Fruit fly (Drosophila melanogaster) whole organism, embryonic: Measurements from ENCODE around the gene peng.
A peak's percentile ranks its signal among the peaks of the same experiment; 100 is the strongest.

ENCODE experiments used
- ATbp ChIP-seq: fragments of 200-800 bp; sonication (Bioruptor generic); optimal IDR thresholded peaks from 2 replicates; lab custom pipeline; 2017; ENCODE audit warnings: missing biosample characterization, mild to moderate bottlenecking, missing genetic modification characterization, missing genetic modification reagents
- Atf6 ChIP-seq: fragments of 200-800 bp; sonication (Bioruptor generic); IDR thresholded peaks from 2 replicates; pipeline ENCODE4 v1.3.6; 2022; ENCODE audit warnings: missing biosample characterization, missing genetic modification characterization
- CG10321 ChIP-seq: fragments of 200-800 bp; sonication (Bioruptor generic); IDR thresholded peaks from 2 replicates; pipeline ENCODE4 v1.3.6; 2022; ENCODE audit warnings: missing biosample characterization, missing genetic modification characterization
- CG10462 ChIP-seq: fragments of 200-800 bp; sonication (Bioruptor generic); optimal IDR thresholded peaks from 2 replicates; lab custom pipeline; 2016; ENCODE audit warnings: missing biosample characterization, missing genetic modification characterization
- CG10543 ChIP-seq: fragments of 200-800 bp; sonication (Bioruptor generic); optimal IDR thresholded peaks from 3 replicates; lab custom pipeline; 2017; ENCODE audit warnings: missing biosample characterization, mild to moderate bottlenecking, missing genetic modification characterization, moderate library complexity
- CG14965 ChIP-seq: fragments of 200-800 bp; sonication (Bioruptor generic); optimal IDR thresholded peaks from 2 replicates; lab custom pipeline; 2016; ENCODE audit warnings: missing biosample characterization, missing genetic modification characterization, borderline replicate concordance
- CG15269 ChIP-seq: fragments of 200-800 bp; sonication (Bioruptor generic); optimal IDR thresholded peaks from 2 replicates; lab custom pipeline; 2018; ENCODE audit warnings: missing biosample characterization, mild to moderate bottlenecking, missing genetic modification characterization, moderate library complexity
- CG1603 ChIP-seq: fragments of 200-800 bp; sonication (Bioruptor generic); optimal IDR thresholded peaks from 2 replicates; lab custom pipeline; 2019; ENCODE audit warnings: missing biosample characterization, mild to moderate bottlenecking, missing genetic modification characterization, moderate library complexity
- CG16779 ChIP-seq: fragments of 200-800 bp; sonication (Bioruptor generic); IDR thresholded peaks from 2 replicates; pipeline ENCODE4 v1.3.6; 2022; ENCODE audit warnings: missing biosample characterization, missing genetic modification characterization
- CG18599 ChIP-seq: fragments of 200-800 bp; sonication (Bioruptor generic); optimal IDR thresholded peaks from 3 replicates; lab custom pipeline; 2017; ENCODE audit warnings: missing biosample characterization, missing genetic modification characterization, mild to moderate bottlenecking, moderate library complexity, missing genetic modification reagents
- CG2199 ChIP-seq: fragments of 200-800 bp; sonication (Bioruptor generic); IDR thresholded peaks from 3 replicates; pipeline ENCODE4 v1.3.6; 2022; ENCODE audit warnings: missing biosample characterization, missing genetic modification characterization
- CG2202 ChIP-seq: fragments of 200-800 bp; sonication (Bioruptor generic); optimal IDR thresholded peaks from 2 replicates; lab custom pipeline; 2018; ENCODE audit warnings: missing biosample characterization, mild to moderate bottlenecking, missing genetic modification characterization
- CG2678 ChIP-seq: fragments of 200-800 bp; sonication (Bioruptor generic); optimal IDR thresholded peaks from 3 replicates; lab custom pipeline; 2019; ENCODE audit warnings: missing biosample characterization, mild to moderate bottlenecking, missing genetic modification characterization, moderate library complexity
- CG2712 ChIP-seq: fragments of 200-800 bp; optimal IDR thresholded peaks from 3 replicates; lab custom pipeline; 2019; ENCODE audit warnings: missing biosample characterization, mild to moderate bottlenecking, missing genetic modification characterization, moderate library complexity
- CG31224 ChIP-seq: fragments of 200-800 bp; sonication (Bioruptor generic); IDR thresholded peaks from 2 replicates; pipeline ENCODE4 v1.3.6; 2022; ENCODE audit warnings: missing biosample characterization, missing genetic modification characterization
- CG32772 ChIP-seq: fragments of 200-800 bp; sonication (Bioruptor generic); IDR thresholded peaks from 2 replicates; pipeline ENCODE4 v1.3.6; 2022; ENCODE audit warnings: missing biosample characterization, missing genetic modification characterization
- CG4360 ChIP-seq: fragments of 200-800 bp; sonication (Bioruptor generic); IDR thresholded peaks from 2 replicates; pipeline ENCODE4 v1.3.6; 2022; ENCODE audit warnings: missing biosample characterization, missing genetic modification characterization
- CG4404 ChIP-seq: fragments of 200-800 bp; sonication (Bioruptor generic); IDR thresholded peaks from 2 replicates; pipeline ENCODE4 v1.3.6; 2022; ENCODE audit warnings: missing biosample characterization, missing genetic modification characterization
- CG5953 ChIP-seq: fragments of 200-800 bp; sonication (Bioruptor generic); IDR thresholded peaks from 2 replicates; pipeline ENCODE4 v1.3.6; 2022; ENCODE audit warnings: missing biosample characterization, missing genetic modification characterization
- CG7556 ChIP-seq: fragments of 200-800 bp; sonication (Bioruptor generic); optimal IDR thresholded peaks from 2 replicates; lab custom pipeline; 2017; ENCODE audit warnings: missing biosample characterization, mild to moderate bottlenecking, missing genetic modification characterization
- CG9437 ChIP-seq: fragments of 200-800 bp; sonication (Bioruptor generic); optimal IDR thresholded peaks from 2 replicates; lab custom pipeline; 2018; ENCODE audit warnings: missing biosample characterization, mild to moderate bottlenecking, missing genetic modification characterization
- Dek ChIP-seq: fragments of 200-800 bp; sonication (Bioruptor generic); optimal IDR thresholded peaks from 3 replicates; lab custom pipeline; 2019; ENCODE audit warnings: missing biosample characterization, mild to moderate bottlenecking, missing genetic modification characterization, moderate library complexity
- Dfd ChIP-seq, 2 experiments: fragments of >200 bp; optimal IDR thresholded peaks; 2 replicates each; lab custom pipeline; 2017; ENCODE audit warnings: missing biosample characterization in 2 of 2, missing genetic modification characterization in 2 of 2
- Dip3 ChIP-seq: fragments of 200-800 bp; sonication (Bioruptor generic); optimal IDR thresholded peaks from 3 replicates; lab custom pipeline; 2016; ENCODE audit warnings: missing biosample characterization, missing genetic modification characterization
- Elba2 ChIP-seq: fragments of 200-800 bp; sonication (Bioruptor generic); optimal IDR thresholded peaks from 3 replicates; lab custom pipeline; 2016; ENCODE audit warnings: missing biosample characterization, missing genetic modification characterization
- HLHmδ ChIP-seq: fragments of 200-800 bp; sonication (Bioruptor generic); optimal IDR thresholded peaks from 2 replicates; lab custom pipeline; 2018; ENCODE audit warnings: missing biosample characterization, mild to moderate bottlenecking, missing genetic modification characterization, moderate library complexity
- HmgD ChIP-seq: fragments of 200-800 bp; sonication (Bioruptor generic); optimal IDR thresholded peaks from 3 replicates; lab custom pipeline; 2016; ENCODE audit warnings: missing biosample characterization, missing genetic modification characterization
- Lpt ChIP-seq: fragments of >200 bp; optimal IDR thresholded peaks from 2 replicates; lab custom pipeline; 2018; ENCODE audit warnings: missing biosample characterization, missing genetic modification characterization
- MBD-R2 ChIP-seq: fragments of 200-800 bp; sonication (Bioruptor generic); IDR thresholded peaks from 2 replicates; pipeline ENCODE4 v1.3.6; 2022; ENCODE audit warnings: missing biosample characterization, missing genetic modification characterization
- Mad ChIP-seq: fragments of 200-800 bp; sonication (Bioruptor generic); optimal IDR thresholded peaks from 2 replicates; lab custom pipeline; 2016; ENCODE audit warnings: missing biosample characterization, missing genetic modification characterization
- Med ChIP-seq: fragments of 200-800 bp; sonication (Bioruptor generic); peaks from one replicate; lab custom pipeline; 2016; ENCODE audit warnings: missing biosample characterization, missing genetic modification characterization, mild to moderate bottlenecking, inconsistent platforms, moderate library complexity
- Neu2 ChIP-seq: fragments of 200-800 bp; sonication (Bioruptor generic); optimal IDR thresholded peaks from 3 replicates; lab custom pipeline; 2016; ENCODE audit warnings: missing biosample characterization, missing genetic modification characterization, borderline replicate concordance
- NfI ChIP-seq: fragments of 200-800 bp; sonication (Bioruptor generic); optimal IDR thresholded peaks from 3 replicates; lab custom pipeline; 2018; ENCODE audit warnings: missing biosample characterization, mild to moderate bottlenecking, missing genetic modification characterization, moderate library complexity
- Trl ChIP-seq, 3 experiments: fragments of >200 bp in 2 of 3; fragments of 200-800 bp in 1 of 3; sonication (Bioruptor generic) in 1 of 3; optimal IDR thresholded peaks; 2 replicates in 1 of 3; 3 replicates in 2 of 3; lab custom pipeline; 2016 to 2017; ENCODE audit warnings: missing biosample characterization in 1 of 3, missing genetic modification characterization in 1 of 3
- bigmax ChIP-seq: fragments of 200-800 bp; sonication (Bioruptor generic); optimal IDR thresholded peaks from 2 replicates; lab custom pipeline; 2018; ENCODE audit warnings: missing biosample characterization, mild to moderate bottlenecking, missing genetic modification characterization
- chinmo ChIP-seq: fragments of 200-800 bp; sonication (Bioruptor generic); IDR thresholded peaks from 4 replicates; pipeline ENCODE4 v1.3.6; 2022; ENCODE audit warnings: missing biosample characterization, missing genetic modification characterization; ENCODE audit not compliant: partially characterized antibody
- chm ChIP-seq: fragments of 200-800 bp; sonication (Bioruptor generic); IDR thresholded peaks from 2 replicates; pipeline ENCODE4 v1.3.6; 2022; ENCODE audit warnings: missing biosample characterization, missing genetic modification characterization
- crol ChIP-seq: fragments of 200-800 bp; sonication (Bioruptor generic); IDR thresholded peaks from 2 replicates; pipeline ENCODE4 v1.3.6; 2022; ENCODE audit warnings: missing biosample characterization, missing genetic modification characterization
- dmrt99B ChIP-seq: fragments of 200-800 bp; sonication (Bioruptor generic); optimal IDR thresholded peaks from 2 replicates; lab custom pipeline; 2018; ENCODE audit warnings: missing biosample characterization, mild to moderate bottlenecking, missing genetic modification characterization, moderate library complexity
- dpn ChIP-seq, 2 experiments: fragments of 200-800 bp; sonication (Bioruptor generic); optimal IDR thresholded peaks; 3 replicates each; lab custom pipeline; 2016; ENCODE audit warnings: missing biosample characterization in 2 of 2, missing genetic modification characterization in 2 of 2
- ewg ChIP-seq: fragments of 200-800 bp; sonication (Bioruptor generic); optimal IDR thresholded peaks from 3 replicates; lab custom pipeline; 2017; ENCODE audit warnings: mild to moderate bottlenecking, missing biosample characterization, missing genetic modification reagents, missing genetic modification characterization
- jumu ChIP-seq: fragments of 200-800 bp; sonication (Bioruptor generic); optimal IDR thresholded peaks from 3 replicates; lab custom pipeline; 2016; ENCODE audit warnings: missing biosample characterization, missing genetic modification characterization
- ken ChIP-seq: fragments of 200-800 bp; sonication (Bioruptor generic); IDR thresholded peaks from 3 replicates; pipeline ENCODE4 v1.3.6; 2022; ENCODE audit warnings: missing biosample characterization, missing genetic modification characterization
- nerfin-1 ChIP-seq: fragments of 200-800 bp; sonication (Bioruptor generic); optimal IDR thresholded peaks from 3 replicates; lab custom pipeline; 2019; ENCODE audit warnings: missing biosample characterization, mild to moderate bottlenecking, missing genetic modification characterization, moderate library complexity
- nerfin-2 ChIP-seq: fragments of 200-800 bp; sonication (Bioruptor generic); IDR thresholded peaks from 2 replicates; pipeline ENCODE4 v1.3.6; 2022; ENCODE audit warnings: missing biosample characterization, missing genetic modification characterization; ENCODE audit not compliant: partially characterized antibody
- odd ChIP-seq: fragments of 200-800 bp; sonication (Bioruptor generic); optimal IDR thresholded peaks from 2 replicates; lab custom pipeline; 2017; ENCODE audit warnings: missing biosample characterization, mild to moderate bottlenecking, missing genetic modification characterization
- pho ChIP-seq: fragments of 200-800 bp; sonication (Bioruptor generic); optimal IDR thresholded peaks from 2 replicates; lab custom pipeline; 2016; ENCODE audit warnings: missing biosample characterization, missing genetic modification characterization
- ro ChIP-seq: fragments of 200-800 bp; sonication (Bioruptor generic); IDR thresholded peaks from 2 replicates; pipeline ENCODE4 v1.3.6; 2022; ENCODE audit warnings: missing biosample characterization, missing genetic modification characterization
- sc ChIP-seq, 3 experiments: fragments of >200 bp in 2 of 3; fragments of 200-800 bp in 1 of 3; sonication (Bioruptor generic) in 1 of 3; optimal IDR thresholded peaks; 2 replicates in 2 of 3; 3 replicates in 1 of 3; lab custom pipeline; 2017; ENCODE audit warnings: mild to moderate bottlenecking in 1 of 3, missing biosample characterization in 1 of 3, missing genetic modification characterization in 1 of 3, missing genetic modification reagents in 1 of 3
- tin ChIP-seq: fragments of 200-800 bp; sonication (Bioruptor generic); optimal IDR thresholded peaks from 3 replicates; lab custom pipeline; 2016; ENCODE audit warnings: missing biosample characterization, missing genetic modification characterization
- trem ChIP-seq: fragments of 200-800 bp; optimal IDR thresholded peaks from 3 replicates; lab custom pipeline; 2019; ENCODE audit warnings: missing biosample characterization, mild to moderate bottlenecking, missing genetic modification characterization, moderate library complexity

Gene peng

DNA sequence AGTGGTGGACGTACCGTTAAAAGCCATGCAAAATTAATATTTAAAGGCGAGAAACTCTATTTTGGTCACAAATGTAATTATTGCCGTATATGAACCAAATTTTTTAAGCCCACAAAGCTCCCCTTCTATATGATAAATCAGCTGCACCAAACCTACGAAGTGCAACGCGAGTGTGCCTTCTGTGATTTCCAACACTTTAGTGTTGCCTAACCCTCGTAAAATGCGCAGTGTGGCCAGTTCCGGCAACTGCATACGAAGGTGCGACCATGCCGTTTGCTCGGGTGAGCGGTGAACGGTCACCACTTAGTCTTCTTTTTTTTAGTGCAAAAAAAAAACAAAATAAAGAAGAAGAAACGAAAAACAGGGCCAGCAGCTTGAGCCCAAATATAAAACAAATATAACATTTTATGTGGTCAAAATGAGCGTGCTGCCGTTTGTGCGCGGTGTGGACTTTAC lies 10.1 kb downstream of the peng start, which contains the start of the genes tty and fliI (continued):
- peak; percentile 78 for TF ChIP-seq CG2199 (GFP tag; lab: Robert Waterston, UW)
- TF ChIP-seq dmrt99B, result peak; percentile 80
- TF ChIP-seq Med (GFP tag; lab: Kevin White, UChicago), result peak; percentile 98
- TF ChIP-seq CG9437 (GFP tag; lab: Kevin White, UChicago), result peak; percentile 58
- TF ChIP-seq HmgD (GFP tag; lab: Kevin White, UChicago), result peak; percentile 82
- peak; percentile 90 for TF ChIP-seq ken
- TF ChIP-seq MBD-R2, result peak; percentile 89
- TF ChIP-seq CG2202, result peak; percentile 27
- no peak for TF ChIP-seq odd (GFP tag; lab: Kevin White, UChicago)
- peak; percentile 88 for TF ChIP-seq CG1603 (tag; lab: Kevin White, UChicago)
- peak; percentile 49; the same call in 1 of the 2 replicates for TF ChIP-seq CG10321 (GFP tag; lab: Robert Waterston, UW)
- TF ChIP-seq nerfin-2 (GFP tag; lab: Robert Waterston, UW), result no peak
- peak; percentile 60 for TF ChIP-seq bigmax (GFP tag; lab: Kevin White, UChicago)
- peak; percentile 60 for TF ChIP-seq trem (tag; lab: Kevin White, UChicago)
- TF ChIP-seq HLHmδ (GFP tag; lab: Kevin White, UChicago), result no peak
- TF ChIP-seq dpn (GFP tag; optimal IDR thresholded peaks at IDR 0.05; lab: Kevin White, UChicago), result peak; percentile 83 to 85
- peak; percentile 53; the same call in 1 of the 2 replicates for TF ChIP-seq CG16779
- peak; percentile 69; the same call in 1 of the 2 replicates for TF ChIP-seq CG5953 (GFP tag; lab: Robert Waterston, UW)
- peak; percentile 75 for TF ChIP-seq CG2678 (tag; lab: Kevin White, UChicago)
- TF ChIP-seq CG31224 (GFP tag; lab: Robert Waterston, UW), result peak; percentile 86
- no peak for TF ChIP-seq Neu2 (GFP tag; lab: Kevin White, UChicago)
- peak; percentile 85 for TF ChIP-seq jumu
- TF ChIP-seq ATbp (GFP tag; lab: Kevin White, UChicago), result peak; percentile 73
- TF ChIP-seq CG14965, result no peak
- peak; percentile 66 for TF ChIP-seq CG10462
- peak; percentile 78 for TF ChIP-seq Dek (tag; lab: Kevin White, UChicago)
- TF ChIP-seq pho, result peak; percentile 81
- TF ChIP-seq CG4404 (GFP tag; lab: Robert Waterston, UW), result peak; percentile 83
- TF ChIP-seq Lpt (GFP tag; lab: Kevin White, UChicago), result no peak
- TF ChIP-seq CG10543, result peak; percentile 37
- peak; percentile 74 for TF ChIP-seq tin (GFP tag; lab: Kevin White, UChicago)
- no peak for TF ChIP-seq Dfd (GFP tag; optimal IDR thresholded peaks at IDR 0.05; lab: Kevin White, UChicago)

DNA sequence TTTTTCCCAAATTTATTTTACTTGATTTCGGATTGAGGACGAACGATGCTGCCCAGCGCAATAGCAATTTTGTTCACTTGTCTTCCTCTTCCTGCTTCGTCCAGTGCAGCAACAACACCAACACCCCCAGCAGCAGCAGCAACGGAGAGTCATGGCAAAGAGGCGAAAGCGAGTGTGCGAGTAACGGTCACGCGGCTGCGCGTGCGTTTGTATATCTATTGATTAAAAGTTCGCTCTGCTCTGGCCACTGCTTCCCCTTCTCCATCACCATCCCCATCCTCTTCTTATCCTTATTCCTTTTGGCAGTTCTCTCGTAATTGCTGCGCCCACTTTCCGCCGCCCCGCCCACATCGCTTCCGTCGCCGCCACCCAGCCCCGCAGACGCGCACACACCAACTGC lies 11.5 kb downstream of the peng start:
- TF ChIP-seq CG4360 (GFP tag; lab: Robert Waterston, UW) (0 out of 2 replicates have a peak, but pooled peaks have one; percentile 27), crol (peak; percentile 43), Elba2 (GFP tag; lab: Kevin White, UChicago) (no peak), ro (no peak), Mad (GFP tag; lab: Kevin White, UChicago) (no peak), CG18599 (GFP tag; lab: Kevin White, UChicago) (peak; percentile 11), CG32772 (GFP tag; lab: Robert Waterston, UW) (no peak), Trl (optimal IDR thresholded peaks at IDR 0.05; lab: Kevin White, UChicago) (peak in 1 of 2 experiments; percentile 6), Trl (GFP tag; optimal IDR thresholded peaks at IDR 0.05; lab: Kevin White, UChicago) (no peak), Atf6 (GFP tag; lab: Robert Waterston, UW) (no peak), chm (GFP tag; lab: Robert Waterston, UW) (no peak), nerfin-1 (tag; lab: Kevin White, UChicago) (no peak), chinmo (GFP tag; lab: Robert Waterston, UW) (0 out of 4 replicates have a peak, but pooled peaks have one; percentile 18), Dip3 (GFP tag; lab: Kevin White, UChicago) (no peak), CG15269 (no peak), sc (optimal IDR thresholded peaks at IDR 0.05; lab: Kevin White, UChicago) (no peak), sc (GFP tag; optimal IDR thresholded peaks at IDR 0.05; lab: Kevin White, UChicago) (no peak), CG2712 (no peak), CG7556 (GFP tag; lab: Kevin White, UChicago) (no peak), NfI (GFP tag; lab: Kevin White, UChicago) (no peak), Dek (tag; lab: Kevin White, UChicago) (no peak), ewg (peak; percentile 86)
